Fruit fly (Drosophila melanogaster): ENCODE measurements around the gene tmod.

DNA sequence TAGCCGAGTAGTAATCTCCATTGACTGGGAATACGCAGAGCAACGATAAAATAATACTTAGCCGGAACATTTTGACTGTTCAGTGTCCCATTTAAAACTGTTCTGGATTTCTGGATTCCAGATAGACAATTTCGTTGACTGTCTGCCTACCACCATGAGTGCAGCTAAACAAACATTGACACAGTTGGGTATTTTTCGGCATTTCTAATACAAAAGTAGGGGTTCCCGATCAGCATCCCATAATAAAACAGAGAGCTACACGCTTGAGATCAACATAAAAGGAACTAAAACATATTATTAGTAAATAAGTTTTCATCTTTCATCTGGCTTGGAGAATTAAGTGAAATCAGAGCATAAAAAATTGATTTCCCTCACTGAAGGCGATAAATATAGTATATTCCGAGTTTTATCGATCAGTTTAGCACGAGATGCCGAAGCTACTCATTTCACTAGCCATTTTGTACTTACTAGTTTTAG is 26.8 kb upstream of the tmod start, which contains the start of the genes PH4alphaSG1 and CG15539:
- TF ChIP-seq CG34367 (tag; optimal IDR thresholded peaks at IDR 0.05) (no peak), CG9948 (tag; optimal IDR thresholded peaks at IDR 0.05) (no peak), EcR (GFP tag; optimal IDR thresholded peaks at IDR 0.05) (no peak), gl (tag; optimal IDR thresholded peaks at IDR 0.05) (no peak)

Data from whole organism, pupa.